Fruit fly (Drosophila melanogaster) whole organism, embryonic: Measurements from ENCODE around the gene MED14.

ENCODE experiments used
- CG14050 ChIP-seq: fragments of 200-800 bp; sonication (Bioruptor generic); IDR thresholded peaks from 3 replicates; pipeline ENCODE4 v1.3.6; 2022; ENCODE audit warnings: missing biosample characterization, missing genetic modification characterization
- CG1603 ChIP-seq: fragments of 200-800 bp; sonication (Bioruptor generic); optimal IDR thresholded peaks from 2 replicates; lab custom pipeline; 2019; ENCODE audit warnings: missing biosample characterization, mild to moderate bottlenecking, missing genetic modification characterization, moderate library complexity
- CG4282 ChIP-seq: fragments of 200-800 bp; sonication (Bioruptor generic); optimal IDR thresholded peaks from 2 replicates; lab custom pipeline; 2016; ENCODE audit warnings: missing biosample characterization, missing genetic modification characterization
- Doc2 ChIP-seq: fragments of 200-800 bp; sonication (Bioruptor generic); IDR thresholded peaks from 2 replicates; pipeline ENCODE4 v1.3.6; 2022; ENCODE audit warnings: missing biosample characterization, missing genetic modification characterization

DNA sequence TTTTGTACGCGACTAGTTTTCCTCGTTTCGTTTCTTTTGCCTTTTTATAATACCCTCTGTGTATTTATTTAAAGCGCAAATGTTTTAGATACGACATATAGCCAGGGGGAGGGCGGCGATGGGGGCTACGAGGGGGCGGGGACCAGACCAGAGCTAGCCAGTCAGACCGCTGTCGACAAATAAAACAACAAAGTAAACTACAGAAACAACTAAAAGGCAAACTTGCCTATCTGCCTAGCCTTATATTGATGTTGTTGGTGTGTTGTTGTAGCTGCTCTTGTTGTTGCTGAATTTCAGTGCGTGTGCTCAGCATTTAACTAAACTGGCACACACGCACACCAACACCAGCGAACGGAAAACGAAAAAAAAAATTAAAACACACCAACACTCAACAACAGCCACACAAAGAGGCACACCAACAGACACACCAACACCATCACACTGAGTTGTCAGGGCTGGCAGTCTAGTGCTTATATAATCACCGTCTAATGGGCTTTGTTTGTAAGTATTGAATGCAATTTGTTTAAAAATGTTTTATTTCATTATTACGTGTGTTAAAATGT lies 36.4 kb downstream of the MED14 start:
- TF ChIP-seq CG4282 (no peak), CG14050 (no peak), CG1603 (tag; lab: Kevin White, UChicago) (peak; percentile 14), Doc2 (GFP tag; lab: Robert Waterston, UW) (no peak)
